Worm (Caenorhabditis elegans) whole organism, L4/young adult: ENCODE data around the gene EGAP5.1.

Experiments
- W03F9.2 ChIP-seq: fragments of 150-350 bp; optimal IDR thresholded peaks from 2 replicates; lab custom pipeline; 2014; ENCODE audit warnings: missing biosample characterization, missing genetic modification characterization
- dao-5 ChIP-seq: sonication (generic microtip); optimal IDR thresholded peaks from 2 replicates; lab custom pipeline; 2016; ENCODE audit warnings: missing genotype, missing genetic modification characterization, moderate library complexity, missing compliant biosample characterization
- him-1 ChIP-seq: sonication (generic microtip); optimal IDR thresholded peaks from 2 replicates; lab custom pipeline; 2016; ENCODE audit warnings: missing genotype, missing genetic modification reagents, missing genetic modification characterization, missing compliant biosample characterization

EGAP5.1 gene

ce11 chrX:5165037-5165436 is 2.2 kb downstream of the EGAP5.1 start, which contains the start of gene mans-3:
Gene mans-3 (plus strand): TSS chrX:5165395.
- TF ChIP-seq him-1 (tag; lab: Kevin White, UChicago) = peak; percentile 64
- peak; percentile 90 for TF ChIP-seq W03F9.2 (tag; lab: Kevin White, UChicago)
- no peak for TF ChIP-seq dao-5 (tag; lab: Kevin White, UChicago)

ce11 chrX:5168770-5169169 is 5.9 kb downstream of the EGAP5.1 start:
- TF ChIP-seq him-1 (tag; lab: Kevin White, UChicago) (no peak), dao-5 (tag; lab: Kevin White, UChicago) (no peak), W03F9.2 (tag; lab: Kevin White, UChicago) (no peak)

- TF ChIP-seq W03F9.2 (tag; lab: Kevin White, UChicago) = no peak
- no peak for TF ChIP-seq dao-5 (tag; lab: Kevin White, UChicago)
- no peak for TF ChIP-seq him-1 (tag; lab: Kevin White, UChicago)
Observed at ce11 chrX:5171085-5171484, 8.2 kb downstream of the EGAP5.1 start, which contains the start of gene T03G11.10. Gene T03G11.10 (minus strand): TSS chrX:5171185.

- TF ChIP-seq him-1 (tag; lab: Kevin White, UChicago) (no peak), W03F9.2 (tag; lab: Kevin White, UChicago) (no peak), dao-5 (tag; lab: Kevin White, UChicago) (no peak)
Observed at ce11 chrX:5174256-5174655, 11.4 kb downstream of the EGAP5.1 start, which contains the start of gene zchc-1A. Gene zchc-1A (plus strand): TSS chrX:5174369.

- TF ChIP-seq him-1 (tag; lab: Kevin White, UChicago) (no peak), dao-5 (tag; lab: Kevin White, UChicago) (no peak), W03F9.2 (tag; lab: Kevin White, UChicago) (no peak)
Observed at ce11 chrX:5179050-5179449, 16.2 kb downstream of the EGAP5.1 start, which contains the start of gene metl-9. Gene metl-9 (minus strand): TSS chrX:5179150.

- no peak for TF ChIP-seq dao-5 (tag; lab: Kevin White, UChicago)
- TF ChIP-seq W03F9.2 (tag; lab: Kevin White, UChicago) = no peak
- no peak for TF ChIP-seq him-1 (tag; lab: Kevin White, UChicago)
Observed at ce11 chrX:5179874-5180273, 17.0 kb downstream of the EGAP5.1 start, which contains the start of gene sru-48. Gene sru-48 (plus strand): TSS chrX:5180174.

- TF ChIP-seq dao-5 (tag; lab: Kevin White, UChicago) = no peak
- TF ChIP-seq him-1 (tag; lab: Kevin White, UChicago) = no peak
- no peak for TF ChIP-seq W03F9.2 (tag; lab: Kevin White, UChicago)
Observed at ce11 chrX:5183931-5184330, 21.1 kb downstream of the EGAP5.1 start, which contains the start of gene T03G11.9. Gene T03G11.9 (plus strand): TSS chrX:5184231.

- TF ChIP-seq dao-5 (tag; lab: Kevin White, UChicago) = no peak
- TF ChIP-seq W03F9.2 (tag; lab: Kevin White, UChicago) = no peak
- TF ChIP-seq him-1 (tag; lab: Kevin White, UChicago) = no peak
Observed at ce11 chrX:5188977-5189376, 26.1 kb downstream of the EGAP5.1 start, which contains the start of gene zig-6. Gene zig-6 (minus strand): TSS chrX:5189077.

- TF ChIP-seq W03F9.2 (tag; lab: Kevin White, UChicago) (no peak), him-1 (tag; lab: Kevin White, UChicago) (no peak), dao-5 (tag; lab: Kevin White, UChicago) (no peak)
Observed at ce11 chrX:5190061-5190460, 27.2 kb downstream of the EGAP5.1 start.

- no peak for TF ChIP-seq dao-5 (tag; lab: Kevin White, UChicago)
- no peak for TF ChIP-seq W03F9.2 (tag; lab: Kevin White, UChicago)
- no peak for TF ChIP-seq him-1 (tag; lab: Kevin White, UChicago)
Observed at ce11 chrX:5193402-5193801, 30.5 kb downstream of the EGAP5.1 start.

- TF ChIP-seq him-1 (tag; lab: Kevin White, UChicago) = no peak
- TF ChIP-seq dao-5 (tag; lab: Kevin White, UChicago) = no peak
- TF ChIP-seq W03F9.2 (tag; lab: Kevin White, UChicago) = no peak
Observed at ce11 chrX:5195462-5196160, 32.8 kb downstream of the EGAP5.1 start, which contains the start of gene pqn-62. Gene pqn-62 (plus strand): TSS chrX:5196110.

ce11 chrX:5197440-5197839 is 34.6 kb downstream of the EGAP5.1 start:
- TF ChIP-seq W03F9.2 (tag; lab: Kevin White, UChicago) = no peak
- TF ChIP-seq him-1 (tag; lab: Kevin White, UChicago) = no peak
- no peak for TF ChIP-seq dao-5 (tag; lab: Kevin White, UChicago)

- no peak for TF ChIP-seq W03F9.2 (tag; lab: Kevin White, UChicago)
- TF ChIP-seq him-1 (tag; lab: Kevin White, UChicago) = no peak
- no peak for TF ChIP-seq dao-5 (tag; lab: Kevin White, UChicago)
Observed at ce11 chrX:5199245-5199644, 36.4 kb downstream of the EGAP5.1 start.
